Fruit fly (Drosophila melanogaster) whole organism, embryonic: Measurements from ENCODE around the gene CG10628.

ENCODE experiments used
- Awh ChIP-seq: fragments of 200-800 bp; sonication (Bioruptor generic); IDR thresholded peaks from 2 replicates; pipeline ENCODE4, ENCODE4 v1.3.6; 2022; ENCODE audit warnings: missing biosample characterization, missing genetic modification characterization
- BEAF-32 ChIP-seq: fragments of 200-800 bp; sonication (Bioruptor generic); optimal IDR thresholded peaks from 3 replicates; lab custom pipeline; 2017; ENCODE audit warnings: missing biosample characterization, missing genetic modification characterization, mild to moderate bottlenecking, moderate library complexity, missing genetic modification reagents
- Bdp1 ChIP-seq: fragments of 200-800 bp; sonication (Bioruptor generic); optimal IDR thresholded peaks from 3 replicates; lab custom pipeline; 2016; ENCODE audit warnings: missing biosample characterization, missing genetic modification characterization
- CG10462 ChIP-seq: fragments of 200-800 bp; sonication (Bioruptor generic); optimal IDR thresholded peaks from 2 replicates; lab custom pipeline; 2016; ENCODE audit warnings: missing biosample characterization, missing genetic modification characterization
- CG11504 ChIP-seq: fragments of 200-800 bp; sonication (Bioruptor generic); optimal IDR thresholded peaks from 3 replicates; lab custom pipeline; 2019; ENCODE audit warnings: missing biosample characterization, mild to moderate bottlenecking, missing genetic modification characterization, moderate library complexity
- CG11723 ChIP-seq: fragments of 200-800 bp; sonication (Bioruptor generic); optimal IDR thresholded peaks from 2 replicates; lab custom pipeline; 2017; ENCODE audit warnings: missing biosample characterization, mild to moderate bottlenecking, missing genetic modification characterization
- CG12219 ChIP-seq: fragments of 200-800 bp; sonication (Bioruptor generic); optimal IDR thresholded peaks from 3 replicates; lab custom pipeline; 2018; ENCODE audit warnings: missing biosample characterization, mild to moderate bottlenecking, missing genetic modification characterization
- CG12942 ChIP-seq: fragments of 200-800 bp; sonication (Bioruptor generic); optimal IDR thresholded peaks from 3 replicates; lab custom pipeline; 2016; ENCODE audit warnings: missing biosample characterization, missing genetic modification characterization
- CG17186 ChIP-seq: fragments of 200-800 bp; sonication (Bioruptor generic); optimal IDR thresholded peaks from 3 replicates; lab custom pipeline; 2017; ENCODE audit warnings: missing biosample characterization, missing genetic modification reagents, missing genetic modification characterization
- CG17568 ChIP-seq: fragments of 200-800 bp; sonication (Bioruptor generic); optimal IDR thresholded peaks from 2 replicates; lab custom pipeline; 2018; ENCODE audit warnings: missing biosample characterization, mild to moderate bottlenecking, missing genetic modification characterization, moderate library complexity
- CG17829 ChIP-seq: fragments of 200-800 bp; optimal IDR thresholded peaks from 2 replicates; lab custom pipeline; 2019; ENCODE audit warnings: missing biosample characterization, mild to moderate bottlenecking, missing genetic modification characterization, moderate library complexity
- CG4404 ChIP-seq: fragments of 200-800 bp; sonication (Bioruptor generic); IDR thresholded peaks from 2 replicates; pipeline ENCODE4 v1.3.6; 2022; ENCODE audit warnings: missing biosample characterization, missing genetic modification characterization
- CG4820 ChIP-seq: fragments of 200-800 bp; sonication (Bioruptor generic); optimal IDR thresholded peaks from 3 replicates; lab custom pipeline; 2016; ENCODE audit warnings: missing biosample characterization, missing genetic modification characterization
- CG6791 ChIP-seq: fragments of 200-800 bp; sonication (Bioruptor generic); IDR thresholded peaks from 3 replicates; pipeline ENCODE4 v1.3.6; 2022; ENCODE audit warnings: missing biosample characterization, missing genetic modification characterization; ENCODE audit not compliant: partially characterized antibody
- CG7987 ChIP-seq: fragments of 200-800 bp; sonication (Bioruptor generic); optimal IDR thresholded peaks from 2 replicates; lab custom pipeline; 2018; ENCODE audit warnings: missing biosample characterization, mild to moderate bottlenecking, missing genetic modification characterization, moderate library complexity
- CG8281 ChIP-seq: fragments of 200-800 bp; sonication (Bioruptor generic); optimal IDR thresholded peaks from 2 replicates; lab custom pipeline; 2018; ENCODE audit warnings: missing biosample characterization, mild to moderate bottlenecking, missing genetic modification characterization, moderate library complexity
- CG9797 ChIP-seq: fragments of 200-800 bp; sonication (Bioruptor generic); optimal IDR thresholded peaks from 3 replicates; lab custom pipeline; 2018; ENCODE audit warnings: missing biosample characterization, mild to moderate bottlenecking, missing genetic modification characterization
- CG9876 ChIP-seq: fragments of 200-800 bp; sonication (Bioruptor generic); optimal IDR thresholded peaks from 2 replicates; lab custom pipeline; 2016; ENCODE audit warnings: missing biosample characterization, missing genetic modification characterization
- E2f2 ChIP-seq: fragments of 200-800 bp; sonication (Bioruptor generic); IDR thresholded peaks from 2 replicates; pipeline ENCODE4 v1.3.6; 2022; ENCODE audit warnings: missing biosample characterization, missing genetic modification characterization
- Fer2 ChIP-seq: fragments of 200-800 bp; sonication (Bioruptor generic); optimal IDR thresholded peaks from 2 replicates; lab custom pipeline; 2018; ENCODE audit warnings: missing biosample characterization, mild to moderate bottlenecking, missing genetic modification characterization, moderate library complexity
- HLH4C ChIP-seq: fragments of 200-800 bp; sonication (Bioruptor generic); IDR thresholded peaks from 3 replicates; pipeline ENCODE4 v1.3.6; 2022; ENCODE audit warnings: missing biosample characterization, missing genetic modification characterization; ENCODE audit not compliant: partially characterized antibody
- HmgZ ChIP-seq: fragments of 200-800 bp; sonication (Bioruptor generic); optimal IDR thresholded peaks from 2 replicates; lab custom pipeline; 2018; ENCODE audit warnings: missing biosample characterization, mild to moderate bottlenecking, missing genetic modification characterization
- Hmx ChIP-seq: fragments of 200-800 bp; sonication (Bioruptor generic); optimal IDR thresholded peaks from 2 replicates; lab custom pipeline; 2016; ENCODE audit warnings: missing biosample characterization, missing genetic modification characterization
- Jarid2 ChIP-seq: fragments of 200-800 bp; sonication (Bioruptor generic); optimal IDR thresholded peaks from 3 replicates; lab custom pipeline; 2017; ENCODE audit warnings: mild to moderate bottlenecking, missing biosample characterization, missing genetic modification reagents, missing genetic modification characterization
- NFAT ChIP-seq: fragments of 200-800 bp; sonication (Bioruptor generic); IDR thresholded peaks from 2 replicates; pipeline ENCODE4 v1.3.6; 2022; ENCODE audit warnings: missing biosample characterization, missing genetic modification characterization
- Rfx ChIP-seq: fragments of 200-800 bp; sonication (Bioruptor generic); IDR thresholded peaks from 2 replicates; pipeline ENCODE4 v1.3.6; 2022; ENCODE audit warnings: missing biosample characterization, missing genetic modification characterization
- Scr ChIP-seq: fragments of 200-800 bp; sonication (Bioruptor generic); IDR thresholded peaks from 2 replicates; pipeline ENCODE4 v1.3.6; 2022; ENCODE audit warnings: missing biosample characterization, missing genetic modification characterization; ENCODE audit not compliant: partially characterized antibody
- TFAM ChIP-seq: fragments of 200-800 bp; sonication (Bioruptor generic); optimal IDR thresholded peaks from 2 replicates; lab custom pipeline; 2017; ENCODE audit warnings: missing biosample characterization, missing genetic modification characterization, inconsistent platforms
- Trl ChIP-seq, 3 experiments: fragments of >200 bp in 2 of 3; fragments of 200-800 bp in 1 of 3; sonication (Bioruptor generic) in 1 of 3; optimal IDR thresholded peaks; 2 replicates in 1 of 3; 3 replicates in 2 of 3; lab custom pipeline; 2016 to 2017; ENCODE audit warnings: missing biosample characterization in 1 of 3, missing genetic modification characterization in 1 of 3
- Vsx1 ChIP-seq: fragments of 200-800 bp; sonication (Bioruptor generic); optimal IDR thresholded peaks from 2 replicates; lab custom pipeline; 2017; ENCODE audit warnings: missing biosample characterization, mild to moderate bottlenecking, missing genetic modification characterization, missing genetic modification reagents
- ato ChIP-seq: fragments of 200-800 bp; sonication (Bioruptor generic); IDR thresholded peaks from 2 replicates; pipeline ENCODE4 v1.3.6; 2022; ENCODE audit warnings: missing biosample characterization, missing genetic modification characterization; ENCODE audit not compliant: partially characterized antibody
- dmrt11E ChIP-seq: fragments of 200-800 bp; sonication (Bioruptor generic); optimal IDR thresholded peaks from 3 replicates; lab custom pipeline; 2018; ENCODE audit warnings: missing biosample characterization, mild to moderate bottlenecking, missing genetic modification characterization, moderate library complexity
- dmrt99B ChIP-seq: fragments of 200-800 bp; sonication (Bioruptor generic); optimal IDR thresholded peaks from 2 replicates; lab custom pipeline; 2018; ENCODE audit warnings: missing biosample characterization, mild to moderate bottlenecking, missing genetic modification characterization, moderate library complexity
- ems ChIP-seq: fragments of 200-800 bp; sonication (Bioruptor generic); optimal IDR thresholded peaks from 3 replicates; lab custom pipeline; 2016; ENCODE audit warnings: missing biosample characterization, missing genetic modification characterization
- grau ChIP-seq: fragments of 200-800 bp; optimal IDR thresholded peaks from 3 replicates; lab custom pipeline; 2019; ENCODE audit warnings: missing biosample characterization, mild to moderate bottlenecking, missing genetic modification characterization, moderate library complexity
- gt ChIP-seq: fragments of 200-800 bp; sonication (Bioruptor generic); IDR thresholded peaks from 2 replicates; pipeline ENCODE4 v1.3.6; 2022; ENCODE audit warnings: missing biosample characterization, missing genetic modification characterization
- insv ChIP-seq, 2 experiments: fragments of 200-800 bp; sonication (Bioruptor generic); optimal IDR thresholded peaks; 3 replicates each; lab custom pipeline; 2016 to 2018; ENCODE audit warnings: missing biosample characterization in 2 of 2, missing genetic modification characterization in 2 of 2
- oc ChIP-seq: fragments of 200-800 bp; sonication (Bioruptor generic); optimal IDR thresholded peaks from 2 replicates; lab custom pipeline; 2018; ENCODE audit warnings: missing biosample characterization, mild to moderate bottlenecking, missing genetic modification characterization, moderate library complexity
- pzg ChIP-seq: fragments of 200-800 bp; sonication (Bioruptor generic); optimal IDR thresholded peaks from 3 replicates; lab custom pipeline; 2018; ENCODE audit warnings: missing biosample characterization, mild to moderate bottlenecking, missing genetic modification characterization, moderate library complexity
- run ChIP-seq: fragments of 200-800 bp; sonication (Bioruptor generic); optimal IDR thresholded peaks from 3 replicates; lab custom pipeline; 2018; ENCODE audit warnings: missing biosample characterization, mild to moderate bottlenecking, missing genetic modification characterization
- sens-2 ChIP-seq: fragments of 200-800 bp; sonication (Bioruptor generic); IDR thresholded peaks from 2 replicates; pipeline ENCODE4 v1.3.6; 2022; ENCODE audit warnings: missing biosample characterization, missing genetic modification characterization
- seq ChIP-seq: fragments of 200-800 bp; sonication (Bioruptor generic); IDR thresholded peaks from 2 replicates; pipeline ENCODE4 v1.3.6; 2022; ENCODE audit warnings: missing biosample characterization, missing genetic modification characterization
- ssp ChIP-seq: fragments of 200-800 bp; sonication (Bioruptor generic); IDR thresholded peaks from 2 replicates; pipeline ENCODE4 v1.3.6; 2022; ENCODE audit warnings: missing biosample characterization, missing genetic modification characterization
- stwl ChIP-seq: fragments of 200-800 bp; sonication (Bioruptor generic); optimal IDR thresholded peaks from 3 replicates; lab custom pipeline; 2018; ENCODE audit warnings: missing biosample characterization, mild to moderate bottlenecking, missing genetic modification characterization, moderate library complexity
- trem ChIP-seq: fragments of 200-800 bp; optimal IDR thresholded peaks from 3 replicates; lab custom pipeline; 2019; ENCODE audit warnings: missing biosample characterization, mild to moderate bottlenecking, missing genetic modification characterization, moderate library complexity
- unpg ChIP-seq: fragments of 200-800 bp; sonication (Bioruptor generic); optimal IDR thresholded peaks from 3 replicates; lab custom pipeline; 2018; ENCODE audit warnings: missing biosample characterization, mild to moderate bottlenecking, missing genetic modification characterization, moderate library complexity
- vvl ChIP-seq: fragments of 200-800 bp; sonication (Bioruptor generic); IDR thresholded peaks from 2 replicates; pipeline ENCODE4 v1.3.6; 2022; ENCODE audit warnings: missing biosample characterization, missing genetic modification characterization

Gene CG10628

DNA sequence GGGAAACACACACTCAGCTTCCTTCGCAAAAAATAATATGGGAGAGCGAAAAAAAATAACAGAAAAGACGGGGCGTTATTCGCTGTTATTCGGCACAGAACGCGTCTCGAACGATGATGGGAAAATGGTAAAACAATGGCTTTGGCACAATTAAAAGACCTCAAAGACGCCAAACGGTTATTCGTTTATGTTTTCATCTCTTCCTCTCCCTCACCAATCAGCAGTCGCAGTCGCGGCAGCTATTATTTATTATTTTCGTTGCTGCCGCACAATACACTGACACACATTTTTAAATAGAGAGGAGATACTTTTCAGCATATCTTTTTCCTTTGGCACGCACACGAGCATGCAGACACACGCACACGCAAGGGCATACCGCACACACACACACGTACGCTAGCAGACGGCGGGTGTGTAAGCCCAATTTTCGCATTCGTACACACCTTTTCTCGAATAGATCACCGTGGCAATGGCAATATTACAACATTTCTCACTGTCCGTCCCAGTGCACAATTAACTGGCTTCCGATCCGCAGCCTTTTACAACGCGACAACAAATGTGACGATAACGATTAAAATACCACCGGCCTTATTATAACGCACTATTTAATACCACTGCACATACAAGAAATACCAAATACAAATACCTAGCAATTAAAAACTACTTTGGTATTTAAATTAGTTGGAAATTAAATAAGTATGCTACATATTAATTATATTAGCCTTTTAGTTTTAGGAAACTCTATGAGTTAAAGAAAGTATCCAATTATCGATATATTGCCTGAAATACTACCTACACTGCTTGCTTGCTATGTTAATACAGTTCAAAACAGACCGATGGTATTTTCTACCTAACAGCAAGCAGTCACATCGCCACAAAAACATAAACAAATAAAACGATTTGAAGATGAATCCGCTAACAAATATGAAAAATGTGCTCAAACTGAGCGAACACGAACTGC is 33.2 kb upstream of the CG10628 start, which contains the start of the genes CdGAPr and CG10466 (continued):
- TF ChIP-seq CG4820 (no peak), pzg (peak; percentile 86), CG12219 (GFP tag; lab: Kevin White, UChicago) (no peak), stwl (tag; lab: Kevin White, UChicago) (peak; percentile 84), BEAF-32 (GFP tag; lab: Kevin White, UChicago) (peak; percentile 62), CG11723 (GFP tag; lab: Kevin White, UChicago) (no peak), Rfx (GFP tag; lab: Robert Waterston, UW) (no peak), CG12942 (GFP tag; lab: Kevin White, UChicago) (no peak), Bdp1 (GFP tag; lab: Kevin White, UChicago) (no peak), unpg (GFP tag; lab: Kevin White, UChicago) (peak; percentile 26), CG9797 (GFP tag; lab: Kevin White, UChicago) (peak; percentile 92), Fer2 (tag; lab: Kevin White, UChicago) (no peak), seq (no peak), CG8281 (tag; lab: Kevin White, UChicago) (no peak), vvl (GFP tag; lab: Robert Waterston, UW) (no peak), grau (tag; lab: Kevin White, UChicago) (peak; percentile 13), Hmx (GFP tag; lab: Kevin White, UChicago) (no peak), CG11504 (tag; lab: Kevin White, UChicago) (peak; percentile 58), Scr (peak; percentile 28; the same call in 1 of the 2 replicates), Trl (optimal IDR thresholded peaks at IDR 0.05; lab: Kevin White, UChicago) (peak in 1 of 2 experiments; percentile 19), Trl (GFP tag; optimal IDR thresholded peaks at IDR 0.05; lab: Kevin White, UChicago) (no peak), dmrt11E (tag; lab: Kevin White, UChicago) (peak; percentile 12), sens-2 (GFP tag; lab: Robert Waterston, UW) (no peak), ato (GFP tag; lab: Robert Waterston, UW) (no peak), CG10462 (GFP tag; lab: Kevin White, UChicago) (no peak), Awh (GFP tag; lab: Robert Waterston, UW) (no peak), insv (GFP tag; optimal IDR thresholded peaks at IDR 0.05; lab: Kevin White, UChicago) (peak in 1 of 2 experiments; percentile 9), TFAM (GFP tag; lab: Kevin White, UChicago) (no peak), ems (no peak), Vsx1 (GFP tag; lab: Kevin White, UChicago) (peak; percentile 13), CG17568 (no peak), oc (peak; percentile 8), HmgZ (peak; percentile 29), Jarid2 (GFP tag; lab: Kevin White, UChicago) (peak; percentile 83), trem (tag; lab: Kevin White, UChicago) (peak; percentile 79), CG17186 (peak; percentile 24), E2f2 (GFP tag; lab: Robert Waterston, UW) (peak; percentile 5; the same call in 1 of the 2 replicates), CG17829 (peak; percentile 45), HLH4C (peak; percentile 38; the same call in 1 of the 3 replicates), CG4404 (GFP tag; lab: Robert Waterston, UW) (no peak), NFAT (0 out of 2 replicates have a peak, but pooled peaks have one; percentile 18), ssp (GFP tag; lab: Robert Waterston, UW) (0 out of 2 replicates have a peak, but pooled peaks have one; percentile 12), CG6791 (peak; percentile 55), run (tag; lab: Kevin White, UChicago) (peak; percentile 15), CG9876 (no peak), gt (no peak), dmrt99B (tag; lab: Kevin White, UChicago) (peak; percentile 3), CG7987 (GFP tag; lab: Kevin White, UChicago) (peak; percentile 33)
